Worm (Caenorhabditis elegans): ENCODE results near the gene gst-22.

The gst-22 gene

ce11 chrV:16235647-16236046 is 3.6 kb upstream of the gst-22 start, which contains the start of gene srh-98:
Gene srh-98, minus strand, starts transcription at chrV:16235747.
- TF ChIP-seq pbrm-1 (GFP tag; IDR thresholded peaks at IDR 0.05): no peak
- no peak for TF ChIP-seq athp-1 (tag; optimal IDR thresholded peaks at IDR 0.05)
- TF ChIP-seq C17E4.6 (GFP tag; IDR thresholded peaks at IDR 0.05): no peak
- TF ChIP-seq nhr-80 (tag; optimal IDR thresholded peaks at IDR 0.05): no peak
- TF ChIP-seq zfh-2 (GFP tag; conservative IDR thresholded peaks at IDR 0.05): no peak
- no peak for TF ChIP-seq F33H1.4 (GFP tag; IDR thresholded peaks at IDR 0.05)
- no peak for TF ChIP-seq repo-1 (tag; optimal IDR thresholded peaks at IDR 0.05)
- TF ChIP-seq lin-26 (GFP tag; IDR thresholded peaks at IDR 0.05): no peak
- no peak for TF ChIP-seq let-526 (GFP tag; IDR thresholded peaks at IDR 0.05)
- no peak for TF ChIP-seq sdz-38 (tag; optimal IDR thresholded peaks at IDR 0.05)

- TF ChIP-seq lin-26 (GFP tag; IDR thresholded peaks at IDR 0.05) (no peak), ets-4 (GFP tag; optimal IDR thresholded peaks at IDR 0.05) (no peak), hrde-1 (tag; optimal IDR thresholded peaks at IDR 0.05; ENCODE audit: borderline replicate concordance) (no peak), ccch-3 (GFP tag; optimal IDR thresholded peaks at IDR 0.05) (no peak), F10E7.11 (tag; optimal IDR thresholded peaks at IDR 0.05) (no peak), zim-3 (tag; optimal IDR thresholded peaks at IDR 0.05) (no peak), attf-5 (GFP tag; optimal IDR thresholded peaks at IDR 0.05) (no peak), repo-1 (tag; optimal IDR thresholded peaks at IDR 0.05) (no peak), F22D6.2 (tag; optimal IDR thresholded peaks at IDR 0.05) (no peak), snpc-4 (GFP tag; optimal IDR thresholded peaks at IDR 0.05) (no peak), snpc-4 (tag; optimal IDR thresholded peaks at IDR 0.05) (no peak), ztf-3 (GFP tag; optimal IDR thresholded peaks at IDR 0.05) (no peak)
Observed at ce11 chrV:16235135-16235534, 3.1 kb upstream of the gst-22 start, which contains the start of gene F21H7.3. Gene F21H7.3, minus strand, starts transcription at chrV:16235235.

- TF ChIP-seq lin-26 (GFP tag; IDR thresholded peaks at IDR 0.05) (no peak), nfya-1 (tag; optimal IDR thresholded peaks at IDR 0.05; ENCODE audit: borderline replicate concordance, insufficient read depth) (no peak), B0336.3 (GFP tag; IDR thresholded peaks at IDR 0.05) (no peak), hrde-1 (tag; optimal IDR thresholded peaks at IDR 0.05; ENCODE audit: borderline replicate concordance) (no peak), mcd-1 (GFP tag; IDR thresholded peaks at IDR 0.05) (no peak), die-1 (tag; optimal IDR thresholded peaks at IDR 0.05) (no peak), egl-44 (GFP tag; IDR thresholded peaks at IDR 0.05) (no peak), F52B5.7 (tag; optimal IDR thresholded peaks at IDR 0.05) (no peak), tlf-1 (GFP tag; optimal IDR thresholded peaks at IDR 0.05) (no peak), K12H6.12 (tag; optimal IDR thresholded peaks at IDR 0.05) (no peak), attf-5 (GFP tag; optimal IDR thresholded peaks at IDR 0.05) (no peak), akir-1 (GFP tag; optimal IDR thresholded peaks at IDR 0.05) (no peak), lag-1 (GFP tag; IDR thresholded peaks at IDR 0.05) (no peak), repo-1 (tag; optimal IDR thresholded peaks at IDR 0.05) (no peak), rpc-1 (optimal IDR thresholded peaks at IDR 0.05) (no peak), rpc-1 (tag; optimal IDR thresholded peaks at IDR 0.05) (no peak), attf-3 (GFP tag; conservative IDR thresholded peaks at IDR 0.05) (no peak), D2030.7 (GFP tag; IDR thresholded peaks at IDR 0.05) (no peak), F22D6.2 (tag; optimal IDR thresholded peaks at IDR 0.05) (no peak)
Observed at ce11 chrV:16233624-16234023, 1.5 kb upstream of the gst-22 start, which contains the start of gene clec-233. Gene clec-233, plus strand, starts transcription at chrV:16233924.

- TF ChIP-seq T26A5.8 (tag; optimal IDR thresholded peaks at IDR 0.05): no peak
- TF ChIP-seq hmg-1.2 (GFP tag; IDR thresholded peaks at IDR 0.05): no peak
- no peak for TF ChIP-seq nhr-27 (tag; optimal IDR thresholded peaks at IDR 0.05)
- no peak for TF ChIP-seq nhr-179 (tag; optimal IDR thresholded peaks at IDR 0.05)
- no peak for TF ChIP-seq ztf-28 (GFP tag; IDR thresholded peaks at IDR 0.05)
- TF ChIP-seq nfya-2 (GFP tag; IDR thresholded peaks at IDR 0.05): no peak
- no peak for TF ChIP-seq ceh-58 (GFP tag; IDR thresholded peaks at IDR 0.05)
- TF ChIP-seq ccch-3 (GFP tag; optimal IDR thresholded peaks at IDR 0.05): no peak
- no peak for TF ChIP-seq xnd-1 (tag; optimal IDR thresholded peaks at IDR 0.05)
- TF ChIP-seq hrde-1 (tag; optimal IDR thresholded peaks at IDR 0.05; ENCODE audit: borderline replicate concordance): no peak
- no peak for TF ChIP-seq F57A8.1 (GFP tag; optimal IDR thresholded peaks at IDR 0.05)
- no peak for TF ChIP-seq sptf-2 (GFP tag; optimal IDR thresholded peaks at IDR 0.05)
- TF ChIP-seq madf-3 (GFP tag; IDR thresholded peaks at IDR 0.05): no peak
- TF ChIP-seq athp-1 (tag; optimal IDR thresholded peaks at IDR 0.05): no peak
- TF ChIP-seq F33H1.4 (GFP tag; IDR thresholded peaks at IDR 0.05): no peak
- no peak for TF ChIP-seq tbx-9 (tag; optimal IDR thresholded peaks at IDR 0.05; ENCODE audit: borderline replicate concordance)
Observed at ce11 chrV:16229896-16230295, 2.2 kb downstream of the gst-22 start, which contains the start of the genes F21H7.2 and F21H7.12. Gene F21H7.2, minus strand, starts transcription at chrV:16229996. Gene F21H7.12, plus strand, starts transcription at chrV:16230165.

Data from whole organism, young adult.